Fruit fly (Drosophila melanogaster): Measurements from ENCODE around the gene Vps24.

The Vps24 gene

DNA sequence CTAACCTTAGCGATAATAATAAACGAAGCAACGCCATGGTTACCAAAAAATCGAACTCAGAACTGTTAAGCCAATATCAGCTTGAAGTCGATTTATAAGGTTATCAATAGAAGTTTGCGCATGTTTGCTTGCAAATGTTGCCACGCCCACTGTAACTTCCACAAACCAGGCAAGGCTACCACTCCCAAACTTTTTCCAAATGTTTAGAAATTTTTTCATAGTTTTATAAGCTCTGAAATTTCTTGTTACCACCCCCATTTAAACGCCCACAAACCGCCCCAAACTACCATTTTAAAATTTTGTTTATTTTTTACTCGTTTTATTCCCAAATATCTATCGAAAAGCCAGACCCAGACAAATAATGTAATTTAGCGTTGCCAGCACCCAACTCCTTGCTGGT, 32.9 kb downstream of the Vps24 start, which contains the start of gene flip:
TSS of gene flip (minus strand) at position 101 of the 400 bp plus-strand sequence.
- TF ChIP-seq CG14965 (GFP tag; optimal IDR thresholded peaks at IDR 0.05; ENCODE audit: borderline replicate concordance) (no peak), CG12299 (tag; optimal IDR thresholded peaks at IDR 0.05) (no peak), CG3847 (GFP tag; IDR thresholded peaks at IDR 0.05) (no peak), NfI (GFP tag; optimal IDR thresholded peaks at IDR 0.05) (no peak), CG31224 (GFP tag; IDR thresholded peaks at IDR 0.05) (no peak), nom (GFP tag; optimal IDR thresholded peaks at IDR 0.05) (no peak), Aef1 (GFP tag; IDR thresholded peaks at IDR 0.05) (no peak), CG17361 (GFP tag; IDR thresholded peaks at IDR 0.05) (no peak), CG1602 (GFP tag; optimal IDR thresholded peaks at IDR 0.05) (no peak), dmrt99B (tag; optimal IDR thresholded peaks at IDR 0.05) (no peak), Optix (GFP tag; IDR thresholded peaks at IDR 0.05) (no peak), CG8478 (optimal IDR thresholded peaks at IDR 0.05) (no peak), CG9817 (tag; optimal IDR thresholded peaks at IDR 0.05) (no peak), jumu (GFP tag; optimal IDR thresholded peaks at IDR 0.05) (no peak), Atf-2 (GFP tag; optimal IDR thresholded peaks at IDR 0.05) (no peak), seq (GFP tag; IDR thresholded peaks at IDR 0.05) (no peak), CG14014 (GFP tag; IDR thresholded peaks at IDR 0.05) (no peak), phol (tag; optimal IDR thresholded peaks at IDR 0.05) (no peak)

DNA sequence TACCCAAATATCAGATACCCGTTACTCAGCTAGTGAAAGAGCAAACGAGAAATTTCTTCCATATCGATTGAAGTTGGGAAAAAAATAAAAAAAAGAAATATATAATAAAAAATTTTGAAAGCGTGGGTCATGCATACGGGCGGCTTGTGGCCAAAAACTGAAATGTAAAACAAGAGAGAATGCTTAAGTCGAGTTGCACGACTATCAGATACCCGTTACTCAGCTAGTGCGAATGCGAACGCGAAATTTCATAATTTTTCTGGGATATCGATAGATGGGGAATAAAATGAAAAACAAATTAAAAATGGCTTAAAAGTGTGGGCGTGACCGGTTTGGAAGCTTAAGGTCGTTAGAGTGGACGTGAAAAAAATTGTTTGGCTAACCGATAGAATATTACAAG, 42.4 kb downstream of the Vps24 start:
- no peak for TF ChIP-seq Dbx (GFP tag; IDR thresholded peaks at IDR 0.05)
- no peak for TF ChIP-seq Nf-YA (GFP tag; IDR thresholded peaks at IDR 0.05)
- no peak for TF ChIP-seq CG12659 (GFP tag; optimal IDR thresholded peaks at IDR 0.05)
- TF ChIP-seq jing (GFP tag; optimal IDR thresholded peaks at IDR 0.05) = no peak
- no peak for TF ChIP-seq CG3281 (GFP tag; optimal IDR thresholded peaks at IDR 0.05)
- TF ChIP-seq corto (GFP tag; optimal IDR thresholded peaks at IDR 0.05) = no peak
- TF ChIP-seq sens (GFP tag) = no peak
- TF ChIP-seq CG6854 (GFP tag; optimal IDR thresholded peaks at IDR 0.05) = no peak
- TF ChIP-seq CG5953 (GFP tag; IDR thresholded peaks at IDR 0.05) = no peak
- TF ChIP-seq Usf (GFP tag; optimal IDR thresholded peaks at IDR 0.05) = no peak
- no peak for TF ChIP-seq fu2 (GFP tag; optimal IDR thresholded peaks at IDR 0.05)
- TF ChIP-seq wdn (GFP tag; IDR thresholded peaks at IDR 0.05) = no peak
- TF ChIP-seq CG16813 (GFP tag; IDR thresholded peaks at IDR 0.05; ENCODE audit: partially characterized antibody) = peak; percentile 66
- 0 out of 2 replicates have a peak, but pooled peaks have one; percentile 28 for TF ChIP-seq ato (GFP tag; IDR thresholded peaks at IDR 0.05; ENCODE audit: partially characterized antibody)
- TF ChIP-seq CG9215 (GFP tag; IDR thresholded peaks at IDR 0.05) = no peak
- no peak for TF ChIP-seq CG34422 (GFP tag; IDR thresholded peaks at IDR 0.05)
- TF ChIP-seq HLH4C (GFP tag; IDR thresholded peaks at IDR 0.05; ENCODE audit: partially characterized antibody) = peak; percentile 70; the same call in 2 of the 3 replicates
- TF ChIP-seq Eip74EF (GFP tag; optimal IDR thresholded peaks at IDR 0.05) = no peak
- TF ChIP-seq D19A (tag; optimal IDR thresholded peaks at IDR 0.05) = no peak
- no peak for TF ChIP-seq Fer1 (GFP tag; optimal IDR thresholded peaks at IDR 0.05)
- TF ChIP-seq Hr3 (GFP tag; optimal IDR thresholded peaks at IDR 0.05) = no peak
- peak; percentile 25; the same call in 1 of the 3 replicates for TF ChIP-seq vnd (GFP tag; IDR thresholded peaks at IDR 0.05; ENCODE audit: partially characterized antibody)
- peak; percentile 18 for TF ChIP-seq Med (GFP tag)
- TF ChIP-seq onecut (GFP tag; IDR thresholded peaks at IDR 0.05) = no peak
- TF ChIP-seq odd (GFP tag; optimal IDR thresholded peaks at IDR 0.05) = no peak
- no peak for TF ChIP-seq Deaf1 (tag; optimal IDR thresholded peaks at IDR 0.05)
- TF ChIP-seq YL-1 (GFP tag; optimal IDR thresholded peaks at IDR 0.05) = no peak
- TF ChIP-seq CG14965 (GFP tag; optimal IDR thresholded peaks at IDR 0.05; ENCODE audit: borderline replicate concordance) = no peak
- no peak for TF ChIP-seq Mad (GFP tag; optimal IDR thresholded peaks at IDR 0.05)
- no peak for TF ChIP-seq dpn (GFP tag; optimal IDR thresholded peaks at IDR 0.05)
- no peak for TF ChIP-seq CG18764 (GFP tag; optimal IDR thresholded peaks at IDR 0.05)
- peak; percentile 18; the same call in 1 of the 3 replicates for TF ChIP-seq CG6791 (GFP tag; IDR thresholded peaks at IDR 0.05; ENCODE audit: partially characterized antibody)
- TF ChIP-seq CG14860 (GFP tag; IDR thresholded peaks at IDR 0.05; ENCODE audit: partially characterized antibody) = peak; percentile 60; the same call in 2 of the 3 replicates
- no peak for TF ChIP-seq Side (GFP tag; optimal IDR thresholded peaks at IDR 0.05)
